Worm (Caenorhabditis elegans) whole organism, L1 larva: ENCODE data around the gene nhr-129.

ENCODE experiments used
- blmp-1 ChIP-seq: fragments of 150-350 bp; optimal IDR thresholded peaks from 2 replicates; lab custom pipeline; 2014; ENCODE audit warnings: missing biosample characterization, missing genetic modification characterization
- ceh-82 ChIP-seq, 3 experiments: fragments of 150-350 bp in 1 of 3; sonication (generic microtip) in 2 of 3; optimal IDR thresholded peaks; 2 replicates each; lab custom pipeline; 2014 to 2017; ENCODE audit warnings: missing biosample characterization in 3 of 3, missing genetic modification characterization in 3 of 3
- nhr-28 ChIP-seq: fragments of 150-350 bp; optimal IDR thresholded peaks from 2 replicates; lab custom pipeline; 2014; ENCODE audit warnings: missing biosample characterization, missing genetic modification characterization
- pqm-1 ChIP-seq: sonication (generic microtip); optimal IDR thresholded peaks from 3 replicates; lab custom pipeline; 2017; ENCODE audit warnings: missing biosample characterization, missing genetic modification characterization
- snpc-4 ChIP-seq: fragments of 150-350 bp; optimal IDR thresholded peaks from 2 replicates; lab custom pipeline; 2014; ENCODE audit warnings: missing biosample characterization, missing genetic modification characterization
- zag-1 ChIP-seq: fragments of 150-350 bp; optimal IDR thresholded peaks from 2 replicates; lab custom pipeline; 2014; ENCODE audit warnings: missing biosample characterization, missing genetic modification characterization

ce11 chrV:13309806-13310205 lies 21.0 kb downstream of the nhr-129 start:
- no peak for TF ChIP-seq zag-1 (tag; lab: Kevin White, UChicago)
- no peak for TF ChIP-seq blmp-1 (tag; lab: Kevin White, UChicago)
- TF ChIP-seq pqm-1: no peak
- TF ChIP-seq snpc-4 (tag; lab: Kevin White, UChicago): no peak
- no peak for TF ChIP-seq ceh-82 (tag; optimal IDR thresholded peaks at IDR 0.05; lab: Kevin White, UChicago)
- no peak for TF ChIP-seq nhr-28 (tag; lab: Kevin White, UChicago)
